Fruit fly (Drosophila melanogaster) whole organism, adult: ENCODE data around the gene pod1.

Experiments
- CG14711 ChIP-seq: fragments of 200-800 bp; sonication (Bioruptor generic); optimal IDR thresholded peaks from 2 replicates; lab custom pipeline; 2018; ENCODE audit warnings: missing biosample characterization, mild to moderate bottlenecking, missing genetic modification characterization, moderate library complexity
- Crg-1 ChIP-seq: fragments of 200-800 bp; sonication (Bioruptor generic); optimal IDR thresholded peaks from 2 replicates; lab custom pipeline; 2016; ENCODE audit warnings: missing biosample characterization, missing genetic modification characterization

DNA sequence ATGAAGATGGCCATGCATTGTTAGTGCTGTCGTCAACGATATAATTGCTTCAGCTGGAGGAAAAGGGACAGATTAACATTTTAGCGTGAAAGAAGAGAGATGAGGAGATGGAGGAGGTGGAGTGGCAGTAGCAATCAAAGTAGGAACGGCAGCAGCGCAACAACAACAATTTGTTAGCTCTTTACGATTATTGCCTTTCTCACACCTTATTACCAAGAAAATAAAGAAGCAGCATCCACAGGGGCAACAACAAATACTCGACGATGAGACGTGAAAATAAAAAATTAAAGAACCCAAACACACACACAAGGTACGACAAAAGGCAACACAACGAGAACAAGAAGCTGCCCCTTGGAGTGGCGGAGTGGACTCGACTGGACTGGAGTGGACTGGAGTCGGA lies 26.6 kb upstream of the pod1 start:
- no peak for TF ChIP-seq Crg-1 (GFP tag; lab: Kevin White, UChicago)
- TF ChIP-seq CG14711 (tag; lab: Kevin White, UChicago), result no peak
